Worm (Caenorhabditis elegans) whole organism, L4 larva: Measurements from ENCODE around the gene F38C2.4.
"Not testable (repeated sequence)": the region's sequence is repeated elsewhere in the genome, so short reads cannot be mapped to it uniquely, and the experiment has no call there.

Experiments used
- ama-1 ChIP-seq: fragments of 150-350 bp; optimal IDR thresholded peaks from 2 replicates; lab custom pipeline; 2014; ENCODE audit warnings: inconsistent platforms, mixed read lengths
- zag-1 ChIP-seq: fragments of 150-350 bp; optimal IDR thresholded peaks from 2 replicates; lab custom pipeline; 2014; ENCODE audit warnings: missing biosample characterization, missing genetic modification characterization
- ztf-11 ChIP-seq: fragments of 150-350 bp; optimal IDR thresholded peaks from 2 replicates; lab custom pipeline; 2014; ENCODE audit warnings: missing biosample characterization, missing genetic modification characterization

ce11 chrIV:16307925-16308324 is 36.9 kb downstream of the F38C2.4 start, which contains the start of gene rac-2:
- not testable (repeated sequence) for TF ChIP-seq zag-1; ama-1 (lab: Kevin White, UChicago); ztf-11 (tag; lab: Kevin White, UChicago)
